Worm (Caenorhabditis elegans) whole organism, young adult: Measurements from ENCODE around the gene scc-1.
"Not testable (repeated sequence)": the region's sequence is repeated elsewhere in the genome, so short reads cannot be mapped to it uniquely, and the experiment has no call there.

Experiments used
- F33H1.4 ChIP-seq: fragments of 200-800 bp; sonication (Bioruptor generic); IDR thresholded peaks from 2 replicates; pipeline ENCODE4 v1.3.6; 2022; ENCODE audit warnings: missing genetic modification reagents, missing genetic modification characterization, missing compliant biosample characterization
- F52B5.7 ChIP-seq: sonication (generic microtip); optimal IDR thresholded peaks from 2 replicates; lab custom pipeline; 2016; ENCODE audit warnings: mild to moderate bottlenecking, missing genetic modification characterization, missing compliant biosample characterization
- ztf-18 ChIP-seq: sonication (generic microtip); optimal IDR thresholded peaks from 2 replicates; lab custom pipeline; 2016; ENCODE audit warnings: missing genotype, mild to moderate bottlenecking, missing genetic modification characterization, missing compliant biosample characterization

ce11 chrII:4701482-4702119, 3.1 kb downstream of the scc-1 start, which contains the start of gene unc-85:
- peak; percentile 96 for TF ChIP-seq F33H1.4
- not testable (repeated sequence) for TF ChIP-seq F52B5.7 (tag; lab: Kevin White, UChicago)
- peak; percentile 66 for TF ChIP-seq ztf-18 (tag; lab: Kevin White, UChicago)
